Fruit fly (Drosophila melanogaster) whole organism, wandering third instar larva: ENCODE data around the gene PolrMT.

Experiments
- CrebA ChIP-seq: fragments of 200-800 bp; sonication (Bioruptor generic); optimal IDR thresholded peaks from 2 replicates; lab custom pipeline; 2016; ENCODE audit warnings: missing biosample characterization, mild to moderate bottlenecking, missing genetic modification characterization, borderline replicate concordance
- Hnf4 ChIP-seq: fragments of 200-800 bp; sonication (Bioruptor generic); optimal IDR thresholded peaks from 2 replicates; lab custom pipeline; 2016; ENCODE audit warnings: missing biosample characterization, mild to moderate bottlenecking, missing genetic modification characterization
- Hr78 ChIP-seq: fragments of >200 bp; optimal IDR thresholded peaks from 2 replicates; lab custom pipeline; 2017; ENCODE audit warnings: missing biosample characterization, missing genetic modification characterization
- Myc ChIP-seq: fragments of >200 bp; optimal IDR thresholded peaks from 2 replicates; lab custom pipeline; 2017
- OdsH ChIP-seq: fragments of 200-800 bp; sonication (Bioruptor generic); optimal IDR thresholded peaks from 2 replicates; lab custom pipeline; 2016; ENCODE audit warnings: missing biosample characterization, mild to moderate bottlenecking, missing genetic modification characterization
- Rel ChIP-seq, 2 experiments: fragments of 200-800 bp; sonication (Bioruptor generic) in 1 of 2; optimal IDR thresholded peaks; 2 replicates in 1 of 2; 3 replicates in 1 of 2; lab custom pipeline; 2016 to 2019; ENCODE audit warnings: mild to moderate bottlenecking in 2 of 2, missing biosample characterization in 2 of 2, missing genetic modification characterization in 2 of 2, moderate library complexity in 1 of 2
- Sp1 ChIP-seq: fragments of 200-800 bp; sonication (Bioruptor generic); optimal IDR thresholded peaks from 3 replicates; lab custom pipeline; 2019; ENCODE audit warnings: missing biosample characterization, mild to moderate bottlenecking, missing genetic modification characterization, moderate library complexity
- ey ChIP-seq: fragments of 200-800 bp; sonication (Bioruptor generic); optimal IDR thresholded peaks from 2 replicates; lab custom pipeline; 2016; ENCODE audit warnings: missing biosample characterization, missing genetic modification characterization
- fru ChIP-seq: fragments of 200-800 bp; sonication (Bioruptor generic); optimal IDR thresholded peaks from 3 replicates; lab custom pipeline; 2016; ENCODE audit warnings: missing biosample characterization, mild to moderate bottlenecking, missing genetic modification characterization
- h ChIP-seq: fragments of 200-800 bp; sonication (Bioruptor generic); optimal IDR thresholded peaks from 3 replicates; lab custom pipeline; 2016; ENCODE audit warnings: missing biosample characterization, mild to moderate bottlenecking, missing genetic modification characterization
- psq ChIP-seq: fragments of 200-800 bp; sonication (Bioruptor generic); optimal IDR thresholded peaks from 3 replicates; lab custom pipeline; 2017; ENCODE audit warnings: missing biosample characterization, mild to moderate bottlenecking, missing genetic modification characterization, moderate library complexity
- usp ChIP-seq: fragments of >200 bp; optimal IDR thresholded peaks from 2 replicates; lab custom pipeline; 2017; ENCODE audit warnings: missing biosample characterization, missing genetic modification characterization

DNA sequence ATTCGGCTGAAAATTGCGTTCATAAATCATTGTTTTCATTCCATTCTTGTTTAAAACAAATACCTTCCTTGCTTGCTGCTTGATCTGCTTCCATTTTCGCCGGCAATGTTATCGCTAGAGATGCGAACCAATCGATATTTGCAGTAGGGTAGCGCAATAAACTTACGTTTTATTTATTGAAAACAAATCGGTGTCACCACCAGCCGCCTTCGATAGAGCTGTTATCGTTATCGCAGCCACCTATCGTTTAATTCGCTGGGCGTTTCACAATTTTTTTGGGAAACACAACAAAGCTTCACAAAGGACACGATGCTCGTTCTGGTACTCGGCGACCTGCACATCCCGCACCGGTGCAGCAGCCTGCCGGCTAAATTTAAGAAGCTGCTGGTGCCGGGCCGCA is 42.4 kb upstream of the PolrMT start, which contains the start of the genes Tfb4 and Vps29:
- no peak for TF ChIP-seq CrebA (GFP tag; lab: Kevin White, UChicago)
- TF ChIP-seq Sp1 (GFP tag; lab: Kevin White, UChicago) = no peak
- peak; percentile 61 for TF ChIP-seq OdsH (GFP tag; lab: Kevin White, UChicago)
- peak; percentile 77 for TF ChIP-seq h (GFP tag; lab: Kevin White, UChicago)
- no peak for TF ChIP-seq usp (GFP tag; lab: Kevin White, UChicago)
- no peak for TF ChIP-seq Hr78
- TF ChIP-seq Rel (GFP tag; optimal IDR thresholded peaks at IDR 0.05; lab: Kevin White, UChicago) = no peak
- TF ChIP-seq Rel (tag; optimal IDR thresholded peaks at IDR 0.05; lab: Kevin White, UChicago) = peak; percentile 59
- no peak for TF ChIP-seq fru (GFP tag; lab: Kevin White, UChicago)
- peak; percentile 67 for TF ChIP-seq ey (GFP tag; lab: Kevin White, UChicago)
- no peak for TF ChIP-seq Hnf4 (GFP tag; lab: Kevin White, UChicago)
- peak; percentile 43 for TF ChIP-seq psq (GFP tag; lab: Kevin White, UChicago)
- TF ChIP-seq Myc = no peak
